Fruit fly (Drosophila melanogaster) whole organism, embryonic: ENCODE results near the gene CG12594.

Experiments
- Abd-B ChIP-seq: fragments of 200-800 bp; sonication (Bioruptor generic); optimal IDR thresholded peaks from 2 replicates; lab custom pipeline; 2018; ENCODE audit warnings: missing biosample characterization, mild to moderate bottlenecking, missing genetic modification characterization, moderate library complexity
- Bdp1 ChIP-seq: fragments of 200-800 bp; sonication (Bioruptor generic); optimal IDR thresholded peaks from 3 replicates; lab custom pipeline; 2016; ENCODE audit warnings: missing biosample characterization, missing genetic modification characterization
- CG10267 ChIP-seq: fragments of 200-800 bp; sonication (Bioruptor generic); optimal IDR thresholded peaks from 2 replicates; lab custom pipeline; 2018; ENCODE audit warnings: missing biosample characterization, mild to moderate bottlenecking, missing genetic modification characterization, moderate library complexity
- CG10543 ChIP-seq: fragments of 200-800 bp; sonication (Bioruptor generic); optimal IDR thresholded peaks from 3 replicates; lab custom pipeline; 2017; ENCODE audit warnings: missing biosample characterization, mild to moderate bottlenecking, missing genetic modification characterization, moderate library complexity
- CG10654 ChIP-seq: fragments of 200-800 bp; sonication (Bioruptor generic); optimal IDR thresholded peaks from 2 replicates; lab custom pipeline; 2016; ENCODE audit warnings: missing biosample characterization, missing genetic modification characterization
- CG11093 ChIP-seq: fragments of 200-800 bp; sonication (Bioruptor generic); IDR thresholded peaks from 3 replicates; pipeline ENCODE4 v1.3.6; 2022; ENCODE audit warnings: missing biosample characterization, missing genetic modification characterization
- CG11456 ChIP-seq: fragments of 200-800 bp; sonication (Bioruptor generic); IDR thresholded peaks from 3 replicates; pipeline ENCODE4 v1.3.6; 2022; ENCODE audit warnings: missing biosample characterization, missing genetic modification characterization
- CG11696 ChIP-seq: fragments of 200-800 bp; sonication (Bioruptor generic); IDR thresholded peaks from 2 replicates; pipeline ENCODE4 v1.3.6; 2022; ENCODE audit warnings: missing biosample characterization, missing genetic modification characterization
- CG12104 ChIP-seq: fragments of 200-800 bp; sonication (Bioruptor generic); optimal IDR thresholded peaks from 3 replicates; lab custom pipeline; 2016; ENCODE audit warnings: missing biosample characterization, missing genetic modification characterization
- CG12391 ChIP-seq: fragments of 200-800 bp; sonication (Bioruptor generic); optimal IDR thresholded peaks from 3 replicates; lab custom pipeline; 2018; ENCODE audit warnings: missing biosample characterization, mild to moderate bottlenecking, missing genetic modification characterization, moderate library complexity
- CG17912 ChIP-seq: fragments of 200-800 bp; sonication (Bioruptor generic); optimal IDR thresholded peaks from 2 replicates; lab custom pipeline; 2018; ENCODE audit warnings: missing biosample characterization, mild to moderate bottlenecking, missing genetic modification characterization
- CG31224 ChIP-seq: fragments of 200-800 bp; sonication (Bioruptor generic); IDR thresholded peaks from 2 replicates; pipeline ENCODE4 v1.3.6; 2022; ENCODE audit warnings: missing biosample characterization, missing genetic modification characterization
- CG33213 ChIP-seq: fragments of 200-800 bp; sonication (Bioruptor generic); optimal IDR thresholded peaks from 3 replicates; lab custom pipeline; 2016; ENCODE audit warnings: missing biosample characterization, missing genetic modification characterization
- CG3995 ChIP-seq: fragments of 200-800 bp; sonication (Bioruptor generic); optimal IDR thresholded peaks from 3 replicates; lab custom pipeline; 2016; ENCODE audit warnings: missing biosample characterization, missing genetic modification characterization
- CG5953 ChIP-seq: fragments of 200-800 bp; sonication (Bioruptor generic); IDR thresholded peaks from 2 replicates; pipeline ENCODE4 v1.3.6; 2022; ENCODE audit warnings: missing biosample characterization, missing genetic modification characterization
- CG7271 ChIP-seq: fragments of 200-800 bp; sonication (Bioruptor generic); optimal IDR thresholded peaks from 2 replicates; lab custom pipeline; 2018; ENCODE audit warnings: missing biosample characterization, mild to moderate bottlenecking, missing genetic modification characterization, moderate library complexity
- CG7372 ChIP-seq: fragments of 200-800 bp; sonication (Bioruptor generic); IDR thresholded peaks from 2 replicates; pipeline ENCODE4 v1.3.6; 2022; ENCODE audit warnings: missing biosample characterization, missing genetic modification characterization
- CG9727 ChIP-seq: fragments of 200-800 bp; sonication (Bioruptor generic); optimal IDR thresholded peaks from 3 replicates; lab custom pipeline; 2017; ENCODE audit warnings: missing biosample characterization, mild to moderate bottlenecking, missing genetic modification characterization
- CG9876 ChIP-seq: fragments of 200-800 bp; sonication (Bioruptor generic); optimal IDR thresholded peaks from 2 replicates; lab custom pipeline; 2016; ENCODE audit warnings: missing biosample characterization, missing genetic modification characterization
- Dbx ChIP-seq: fragments of 200-800 bp; sonication (Bioruptor generic); IDR thresholded peaks from 3 replicates; pipeline ENCODE4 v1.3.6; 2022; ENCODE audit warnings: missing biosample characterization, missing genetic modification characterization
- HLH3B ChIP-seq: fragments of 200-800 bp; sonication (Bioruptor generic); IDR thresholded peaks from 2 replicates; pipeline ENCODE4 v1.3.6; 2022; ENCODE audit warnings: missing biosample characterization, missing genetic modification characterization
- Lpt ChIP-seq: fragments of >200 bp; optimal IDR thresholded peaks from 2 replicates; lab custom pipeline; 2018; ENCODE audit warnings: missing biosample characterization, missing genetic modification characterization
- Mrtf ChIP-seq: fragments of 200-800 bp; sonication (Bioruptor generic); IDR thresholded peaks from 3 replicates; pipeline ENCODE4 v1.3.6; 2022; ENCODE audit warnings: missing biosample characterization, missing genetic modification characterization
- Oli ChIP-seq: fragments of 200-800 bp; sonication (Bioruptor generic); optimal IDR thresholded peaks from 2 replicates; lab custom pipeline; 2018; ENCODE audit warnings: missing biosample characterization, mild to moderate bottlenecking, missing genetic modification characterization, moderate library complexity
- PHDP ChIP-seq: fragments of 200-800 bp; sonication (Bioruptor generic); optimal IDR thresholded peaks from 3 replicates; lab custom pipeline; 2018; ENCODE audit warnings: missing biosample characterization, mild to moderate bottlenecking, missing genetic modification characterization, moderate library complexity
- Pdp1 ChIP-seq, 2 experiments: fragments of 200-800 bp; sonication (Bioruptor generic); optimal IDR thresholded peaks; 3 replicates each; lab custom pipeline; 2016; ENCODE audit warnings: missing biosample characterization in 2 of 2, missing genetic modification characterization in 2 of 2, mild to moderate bottlenecking in 1 of 2, moderate library complexity in 1 of 2
- Tbp ChIP-seq: fragments of >200 bp; optimal IDR thresholded peaks from 2 replicates; lab custom pipeline; 2018; ENCODE audit warnings: missing biosample characterization, missing genetic modification characterization
- Trl ChIP-seq, 3 experiments: fragments of >200 bp in 2 of 3; fragments of 200-800 bp in 1 of 3; sonication (Bioruptor generic) in 1 of 3; optimal IDR thresholded peaks; 2 replicates in 1 of 3; 3 replicates in 2 of 3; lab custom pipeline; 2016 to 2017; ENCODE audit warnings: missing biosample characterization in 1 of 3, missing genetic modification characterization in 1 of 3
- ara ChIP-seq: fragments of 200-800 bp; sonication (Bioruptor generic); IDR thresholded peaks from 2 replicates; pipeline ENCODE4 v1.3.6; 2022; ENCODE audit warnings: missing biosample characterization, missing genetic modification characterization
- cato ChIP-seq: fragments of 200-800 bp; sonication (Bioruptor generic); optimal IDR thresholded peaks from 2 replicates; lab custom pipeline; 2016; ENCODE audit warnings: missing biosample characterization, missing genetic modification characterization, borderline replicate concordance
- cg ChIP-seq: fragments of 200-800 bp; sonication (Bioruptor generic); optimal IDR thresholded peaks from 3 replicates; lab custom pipeline; 2019; ENCODE audit warnings: missing biosample characterization, mild to moderate bottlenecking, missing genetic modification characterization, moderate library complexity
- croc ChIP-seq: fragments of 200-800 bp; sonication (Bioruptor generic); conservative IDR thresholded peaks from 3 replicates; pipeline ENCODE4 v1.3.6; 2022; ENCODE audit warnings: missing biosample characterization, missing genetic modification characterization
- cwo ChIP-seq: fragments of 200-800 bp; sonication (Bioruptor generic); optimal IDR thresholded peaks from 3 replicates; lab custom pipeline; 2017; ENCODE audit warnings: missing biosample characterization, missing genetic modification characterization, mild to moderate bottlenecking, moderate library complexity, missing genetic modification reagents
- exex ChIP-seq: fragments of 200-800 bp; sonication (Bioruptor generic); optimal IDR thresholded peaks from 4 replicates; lab custom pipeline; 2018; ENCODE audit warnings: missing biosample characterization, mild to moderate bottlenecking, missing genetic modification characterization, moderate library complexity
- fd64A ChIP-seq: fragments of 200-800 bp; sonication (Bioruptor generic); optimal IDR thresholded peaks from 3 replicates; lab custom pipeline; 2018; ENCODE audit warnings: missing biosample characterization, mild to moderate bottlenecking, missing genetic modification characterization
- ind ChIP-seq: fragments of 200-800 bp; sonication (Bioruptor generic); optimal IDR thresholded peaks from 3 replicates; lab custom pipeline; 2016; ENCODE audit warnings: missing biosample characterization, missing genetic modification characterization
- kah ChIP-seq: fragments of 200-800 bp; sonication (Bioruptor generic); optimal IDR thresholded peaks from 2 replicates; lab custom pipeline; 2018; ENCODE audit warnings: missing biosample characterization, mild to moderate bottlenecking, missing genetic modification characterization
- luna ChIP-seq: fragments of 200-800 bp; sonication (Bioruptor generic); optimal IDR thresholded peaks from 2 replicates; lab custom pipeline; 2016; ENCODE audit warnings: missing biosample characterization, missing genetic modification characterization
- maf-S ChIP-seq: fragments of 200-800 bp; sonication (Bioruptor generic); optimal IDR thresholded peaks from 2 replicates; lab custom pipeline; 2016; ENCODE audit warnings: missing biosample characterization, missing genetic modification characterization
- nom ChIP-seq: fragments of 200-800 bp; sonication (Bioruptor generic); optimal IDR thresholded peaks from 2 replicates; lab custom pipeline; 2017; ENCODE audit warnings: missing biosample characterization, missing genetic modification characterization, mild to moderate bottlenecking, moderate library complexity, missing genetic modification reagents
- pum ChIP-seq: fragments of 200-800 bp; sonication (Bioruptor generic); optimal IDR thresholded peaks from 2 replicates; lab custom pipeline; 2016; ENCODE audit warnings: missing biosample characterization, missing genetic modification characterization
- pzg ChIP-seq: fragments of 200-800 bp; sonication (Bioruptor generic); optimal IDR thresholded peaks from 3 replicates; lab custom pipeline; 2018; ENCODE audit warnings: missing biosample characterization, mild to moderate bottlenecking, missing genetic modification characterization, moderate library complexity
- ranshi ChIP-seq: fragments of 200-800 bp; sonication (Bioruptor generic); IDR thresholded peaks from 2 replicates; pipeline ENCODE4 v1.3.6; 2022; ENCODE audit warnings: missing biosample characterization, missing genetic modification characterization
- ro ChIP-seq: fragments of 200-800 bp; sonication (Bioruptor generic); IDR thresholded peaks from 2 replicates; pipeline ENCODE4 v1.3.6; 2022; ENCODE audit warnings: missing biosample characterization, missing genetic modification characterization
- slbo ChIP-seq: fragments of 200-800 bp; sonication (Bioruptor generic); IDR thresholded peaks from 2 replicates; pipeline ENCODE4 v1.3.6; 2022; ENCODE audit warnings: missing biosample characterization, missing genetic modification characterization
- slou ChIP-seq: fragments of 200-800 bp; sonication (Bioruptor generic); optimal IDR thresholded peaks from 3 replicates; lab custom pipeline; 2016; ENCODE audit warnings: missing biosample characterization, missing genetic modification characterization
- ssp ChIP-seq: fragments of 200-800 bp; sonication (Bioruptor generic); IDR thresholded peaks from 2 replicates; pipeline ENCODE4 v1.3.6; 2022; ENCODE audit warnings: missing biosample characterization, missing genetic modification characterization
- tll ChIP-seq, 2 experiments: fragments of 200-800 bp in 1 of 2; fragments of >200 bp in 1 of 2; sonication (Bioruptor generic) in 1 of 2; optimal IDR thresholded peaks; 2 replicates each; lab custom pipeline; 2017 to 2019; ENCODE audit warnings: missing biosample characterization in 2 of 2, missing genetic modification characterization in 2 of 2, mild to moderate bottlenecking in 1 of 2, moderate library complexity in 1 of 2
- tna ChIP-seq: fragments of 200-800 bp; sonication (Bioruptor generic); IDR thresholded peaks from 2 replicates; pipeline ENCODE4 v1.3.6; 2022; ENCODE audit warnings: missing biosample characterization, missing genetic modification characterization; ENCODE audit not compliant: partially characterized antibody
- wdn ChIP-seq: fragments of 200-800 bp; sonication (Bioruptor generic); IDR thresholded peaks from 2 replicates; pipeline ENCODE4 v1.3.6; 2022; ENCODE audit warnings: missing biosample characterization, missing genetic modification characterization
- zf30C ChIP-seq: fragments of 200-800 bp; sonication (Bioruptor generic); optimal IDR thresholded peaks from 3 replicates; lab custom pipeline; 2018; ENCODE audit warnings: missing biosample characterization, mild to moderate bottlenecking, missing genetic modification characterization

CG12594 gene

dm6 chr3R:11773999-11774397 is 52.5 kb downstream of the CG12594 start (continued):
- TF ChIP-seq maf-S (GFP tag; lab: Kevin White, UChicago) (no peak), pzg (GFP tag; lab: Kevin White, UChicago) (no peak), CG33213 (no peak), Pdp1 (GFP tag; optimal IDR thresholded peaks at IDR 0.05; lab: Kevin White, UChicago) (peak; percentile 6 to 37), tll (GFP tag; optimal IDR thresholded peaks at IDR 0.05; lab: Kevin White, UChicago) (no peak), CG10654 (peak; percentile 33), CG17912 (no peak), nom (GFP tag; lab: Kevin White, UChicago) (no peak), slou (GFP tag; lab: Kevin White, UChicago) (peak; percentile 7), Tbp (GFP tag; lab: Kevin White, UChicago) (no peak), ro (no peak), CG11696 (GFP tag; lab: Robert Waterston, UW) (no peak), ranshi (GFP tag; lab: Robert Waterston, UW) (0 out of 2 replicates have a peak, but pooled peaks have one; percentile 13), Lpt (GFP tag; lab: Kevin White, UChicago) (no peak), CG5953 (GFP tag; lab: Robert Waterston, UW) (no peak; the same call in 1 of the 2 replicates), CG10543 (GFP tag; lab: Kevin White, UChicago) (peak; percentile 75), tna (GFP tag; lab: Robert Waterston, UW) (no peak), ara (no peak), CG31224 (GFP tag; lab: Robert Waterston, UW) (no peak), croc (peak; percentile 43; the same call in 2 of the 3 replicates), slbo (peak; percentile 73), CG7372 (GFP tag; lab: Robert Waterston, UW) (no peak; the same call in 1 of the 2 replicates), ind (peak; percentile 20), ssp (peak; percentile 11; the same call in 1 of the 2 replicates), cg (GFP tag; lab: Kevin White, UChicago) (no peak), Abd-B (GFP tag; lab: Kevin White, UChicago) (peak; percentile 54), Bdp1 (no peak), exex (tag; lab: Kevin White, UChicago) (peak; percentile 42), cato (GFP tag; lab: Kevin White, UChicago) (no peak), pum (GFP tag; lab: Kevin White, UChicago) (peak; percentile 27), luna (GFP tag; lab: Kevin White, UChicago) (no peak), CG11456 (GFP tag; lab: Robert Waterston, UW) (no peak), fd64A (GFP tag; lab: Kevin White, UChicago) (no peak), cwo (GFP tag; lab: Kevin White, UChicago) (peak; percentile 77), CG10267 (tag; lab: Kevin White, UChicago) (peak; percentile 81), CG12104 (GFP tag; lab: Kevin White, UChicago) (peak; percentile 61), HLH3B (GFP tag; lab: Robert Waterston, UW) (peak; percentile 51; the same call in 1 of the 2 replicates), PHDP (peak; percentile 80), wdn (GFP tag; lab: Robert Waterston, UW) (no peak), zf30C (peak; percentile 94), CG3995 (GFP tag; lab: Kevin White, UChicago) (no peak), CG7271 (no peak), CG9876 (GFP tag; lab: Kevin White, UChicago) (no peak), CG11093 (GFP tag; lab: Robert Waterston, UW) (no peak), CG12391 (tag; lab: Kevin White, UChicago) (peak; percentile 89), CG9727 (GFP tag; lab: Kevin White, UChicago) (peak; percentile 86), Dbx (GFP tag; lab: Robert Waterston, UW) (peak; percentile 44; the same call in 1 of the 3 replicates), Trl (optimal IDR thresholded peaks at IDR 0.05; lab: Kevin White, UChicago) (no peak), Trl (GFP tag; optimal IDR thresholded peaks at IDR 0.05; lab: Kevin White, UChicago) (no peak), kah (GFP tag; lab: Kevin White, UChicago) (no peak), Mrtf (GFP tag; lab: Robert Waterston, UW) (no peak), Oli (tag; lab: Kevin White, UChicago) (peak; percentile 73)
